Worm (Caenorhabditis elegans): ENCODE data around the gene F13D12.8.

F13D12.8 gene

DNA sequence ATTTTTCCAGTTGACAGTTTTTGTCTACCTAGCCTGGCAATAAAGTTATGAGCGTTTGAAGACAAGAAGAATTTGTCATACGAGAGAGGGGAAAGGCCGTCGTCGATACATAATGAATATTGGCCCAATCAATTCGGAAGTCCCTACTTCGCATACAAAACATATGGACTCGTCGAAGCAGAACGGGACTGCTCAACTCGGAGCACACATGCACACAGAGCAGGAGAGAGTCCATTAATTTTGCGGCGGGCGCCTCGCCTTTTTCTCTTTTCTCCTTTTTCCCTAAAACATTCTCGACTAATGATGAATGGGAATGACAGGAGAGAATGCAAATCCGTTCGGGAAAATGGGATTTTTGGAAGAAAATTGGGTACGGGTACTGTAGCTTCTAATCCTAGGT is at the start of gene F13D12.8:
Gene F13D12.8, minus strand, starts transcription at position 82 of the 400 bp plus-strand sequence.
- TF ChIP-seq ceh-34 (tag; optimal IDR thresholded peaks at IDR 0.05) (no peak), sox-2 (GFP tag; IDR thresholded peaks at IDR 0.05) (no peak), pag-3 (tag; optimal IDR thresholded peaks at IDR 0.05; ENCODE audit: borderline replicate concordance) (no peak), T23F11.4 (GFP tag; optimal IDR thresholded peaks at IDR 0.05) (no peak), elt-2 (tag; optimal IDR thresholded peaks at IDR 0.05) (no peak), ceh-6 (GFP tag; optimal IDR thresholded peaks at IDR 0.05) (no peak), sox-4 (tag; optimal IDR thresholded peaks at IDR 0.05) (no peak), npax-4 (tag; optimal IDR thresholded peaks at IDR 0.05) (no peak), dve-1 (tag; optimal IDR thresholded peaks at IDR 0.05) (no peak), K02D7.2 (tag; optimal IDR thresholded peaks at IDR 0.05) (no peak), fkh-6 (tag; optimal IDR thresholded peaks at IDR 0.05) (no peak), ttx-3 (tag; optimal IDR thresholded peaks at IDR 0.05) (no peak), hlh-15 (tag; optimal IDR thresholded peaks at IDR 0.05) (no peak), pros-1 (tag; optimal IDR thresholded peaks at IDR 0.05) (no peak), tbx-2 (tag; optimal IDR thresholded peaks at IDR 0.05) (no peak), F13H6.1 (tag; optimal IDR thresholded peaks at IDR 0.05) (no peak), ceh-48 (tag; optimal IDR thresholded peaks at IDR 0.05) (no peak)

- TF ChIP-seq ceh-31 (tag; optimal IDR thresholded peaks at IDR 0.05) (peak; percentile 15), gmeb-2 (tag; optimal IDR thresholded peaks at IDR 0.05) (no peak), nhr-11 (tag; optimal IDR thresholded peaks at IDR 0.05) (no peak), ceh-24 (tag; optimal IDR thresholded peaks at IDR 0.05) (no peak), odd-2 (tag; optimal IDR thresholded peaks at IDR 0.05) (no peak), ceh-9 (tag; optimal IDR thresholded peaks at IDR 0.05) (no peak), pha-2 (tag; optimal IDR thresholded peaks at IDR 0.05) (no peak), K02D7.2 (tag; optimal IDR thresholded peaks at IDR 0.05) (no peak), pqm-1 (tag; optimal IDR thresholded peaks at IDR 0.05) (no peak), hlh-13 (GFP tag; optimal IDR thresholded peaks at IDR 0.05) (no peak), ahr-1 (tag; optimal IDR thresholded peaks at IDR 0.05) (no peak), K09A11.1 (tag; optimal IDR thresholded peaks at IDR 0.05; ENCODE audit: insufficient read depth) (no peak), nfya-1 (tag; optimal IDR thresholded peaks at IDR 0.05) (peak; percentile 61), ceh-48 (tag; optimal IDR thresholded peaks at IDR 0.05) (no peak), mec-3 (tag; optimal IDR thresholded peaks at IDR 0.05; ENCODE audit: borderline replicate concordance) (no peak), unc-86 (tag; optimal IDR thresholded peaks at IDR 0.05) (no peak), unc-3 (GFP tag; conservative IDR thresholded peaks at IDR 0.05) (no peak), unc-3 (tag; optimal IDR thresholded peaks at IDR 0.05) (no peak), dmd-4 (tag; optimal IDR thresholded peaks at IDR 0.05; ENCODE audit: borderline replicate concordance) (no peak), Y22D7AL.16 (tag; optimal IDR thresholded peaks at IDR 0.05) (no peak), C08G9.2 (tag; optimal IDR thresholded peaks at IDR 0.05) (no peak), ceh-18 (tag; optimal IDR thresholded peaks at IDR 0.05) (no peak), ceh-19 (GFP tag; optimal IDR thresholded peaks at IDR 0.05) (no peak), tbx-2 (tag; optimal IDR thresholded peaks at IDR 0.05) (peak; percentile 3), elt-2 (tag; optimal IDR thresholded peaks at IDR 0.05) (no peak), F13H6.1 (tag; optimal IDR thresholded peaks at IDR 0.05) (no peak), lin-11 (tag; optimal IDR thresholded peaks at IDR 0.05) (no peak), che-1 (tag; optimal IDR thresholded peaks at IDR 0.05) (no peak), hlh-30 (tag; optimal IDR thresholded peaks at IDR 0.05; ENCODE audit: insufficient read depth) (peak; percentile 29), ttx-3 (tag; optimal IDR thresholded peaks at IDR 0.05) (no peak), pha-4 (tag; optimal IDR thresholded peaks at IDR 0.05) (no peak), lim-6 (tag; optimal IDR thresholded peaks at IDR 0.05) (no peak), unc-55 (GFP tag; optimal IDR thresholded peaks at IDR 0.05) (no peak), pat-9 (tag; optimal IDR thresholded peaks at IDR 0.05) (no peak)
Observed at ce11 chrII:11777893-11778480, 45.6 kb upstream of the F13D12.8 start, which contains the start of the genes patr-1 and dna-2. Gene patr-1 (minus strand): TSS chrII:11777943. Gene dna-2 (plus strand): TSS chrII:11778430.
